Fruit fly (Drosophila melanogaster): ENCODE data around the gene Btk.

Btk gene

DNA sequence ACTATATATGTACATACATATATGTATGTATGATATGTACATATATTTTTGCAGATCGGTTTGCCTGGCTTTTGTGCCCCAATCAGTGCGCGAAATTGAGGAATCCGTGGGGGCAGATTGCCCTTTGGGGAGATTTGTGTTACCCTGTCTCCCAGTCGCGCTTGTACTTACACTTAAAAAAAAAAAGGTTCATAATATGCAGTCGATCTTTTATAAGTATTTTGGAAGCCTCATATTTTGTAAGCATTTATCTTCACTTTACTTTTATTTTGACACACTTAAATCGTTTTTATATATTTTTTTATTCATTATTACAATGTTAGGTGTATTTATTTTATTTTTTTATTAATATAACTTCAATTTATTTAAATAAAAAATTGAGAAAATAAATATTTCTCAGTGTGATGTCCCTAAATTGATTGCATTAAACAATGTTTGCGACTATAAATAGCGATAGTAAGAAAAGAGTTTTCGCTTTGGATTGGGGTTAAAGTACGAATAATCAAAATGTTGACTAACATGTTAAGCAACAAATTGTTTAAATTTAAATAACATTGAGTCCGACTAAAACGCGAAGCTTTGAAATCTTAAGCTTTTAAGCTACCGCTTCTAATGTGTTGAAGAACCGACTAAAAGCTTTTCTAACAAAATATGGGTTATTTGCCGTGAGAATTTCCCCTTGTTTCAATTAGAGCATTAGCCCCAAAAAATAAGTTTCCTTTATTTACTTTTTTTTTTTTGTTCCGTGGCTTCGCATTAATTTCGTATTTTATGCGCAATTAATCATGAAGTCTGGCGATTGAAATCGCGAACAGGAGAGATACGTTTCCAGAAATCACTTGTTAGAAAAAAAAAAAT lies 25.8 kb upstream of the Btk start:
- TF ChIP-seq phol (tag; optimal IDR thresholded peaks at IDR 0.05), result no peak
- TF ChIP-seq lbe (GFP tag; optimal IDR thresholded peaks at IDR 0.05), result no peak
- no peak for TF ChIP-seq CG4617 (GFP tag; optimal IDR thresholded peaks at IDR 0.05; ENCODE audit: borderline replicate concordance)
- TF ChIP-seq CG14965 (GFP tag; optimal IDR thresholded peaks at IDR 0.05; ENCODE audit: borderline replicate concordance), result no peak
- no peak for TF ChIP-seq sob (GFP tag; IDR thresholded peaks at IDR 0.05)
- peak; percentile 41 for TF ChIP-seq CG13424 (tag; optimal IDR thresholded peaks at IDR 0.05)
- no peak for TF ChIP-seq scrt (GFP tag; optimal IDR thresholded peaks at IDR 0.05)
- TF ChIP-seq CG17361 (GFP tag; IDR thresholded peaks at IDR 0.05), result 0 out of 3 replicates have a peak, but pooled peaks have one; percentile 14
- no peak for TF ChIP-seq en (GFP tag; optimal IDR thresholded peaks at IDR 0.05)
- no peak for TF ChIP-seq usp (GFP tag; optimal IDR thresholded peaks at IDR 0.05)
- TF ChIP-seq Med (GFP tag), result peak; percentile 48
- TF ChIP-seq CG8089 (GFP tag; optimal IDR thresholded peaks at IDR 0.05), result no peak
- TF ChIP-seq row (GFP tag; IDR thresholded peaks at IDR 0.05), result peak; percentile 40
- TF ChIP-seq abd-A (tag; optimal IDR thresholded peaks at IDR 0.05), result no peak
- TF ChIP-seq Mes4 (GFP tag; optimal IDR thresholded peaks at IDR 0.05), result no peak
- no peak for TF ChIP-seq peb (GFP tag; IDR thresholded peaks at IDR 0.05)
- no peak for TF ChIP-seq CG4282 (GFP tag; optimal IDR thresholded peaks at IDR 0.05)
- TF ChIP-seq CG4854 (GFP tag; optimal IDR thresholded peaks at IDR 0.05), result no peak
- no peak for TF ChIP-seq Dip3 (GFP tag; optimal IDR thresholded peaks at IDR 0.05)
- no peak for TF ChIP-seq Nf-YA (GFP tag; IDR thresholded peaks at IDR 0.05)
- no peak for TF ChIP-seq odd (GFP tag; optimal IDR thresholded peaks at IDR 0.05)
- TF ChIP-seq CG16813 (GFP tag; IDR thresholded peaks at IDR 0.05; ENCODE audit: partially characterized antibody), result no peak
- TF ChIP-seq CG6791 (GFP tag; IDR thresholded peaks at IDR 0.05; ENCODE audit: partially characterized antibody), result no peak
- TF ChIP-seq cas (GFP tag; IDR thresholded peaks at IDR 0.05), result no peak
- peak; percentile 32 for TF ChIP-seq CG7556 (GFP tag; optimal IDR thresholded peaks at IDR 0.05)
- no peak for TF ChIP-seq CG4820 (GFP tag; optimal IDR thresholded peaks at IDR 0.05)
- no peak for TF ChIP-seq Hr3 (GFP tag; optimal IDR thresholded peaks at IDR 0.05)
- TF ChIP-seq Scr (GFP tag; IDR thresholded peaks at IDR 0.05; ENCODE audit: partially characterized antibody), result no peak
- TF ChIP-seq CG17612 (GFP tag; IDR thresholded peaks at IDR 0.05), result no peak
- TF ChIP-seq crc (GFP tag; optimal IDR thresholded peaks at IDR 0.05), result no peak
- TF ChIP-seq tio (GFP tag; optimal IDR thresholded peaks at IDR 0.05), result no peak
- no peak for TF ChIP-seq CG42726 (GFP tag; IDR thresholded peaks at IDR 0.05; ENCODE audit: partially characterized antibody)
- TF ChIP-seq Dp (GFP tag; optimal IDR thresholded peaks at IDR 0.05), result peak; percentile 48
- TF ChIP-seq chinmo (GFP tag; IDR thresholded peaks at IDR 0.05; ENCODE audit: partially characterized antibody), result 0 out of 4 replicates have a peak, but pooled peaks have one; percentile 55
- TF ChIP-seq CG2889 (GFP tag; IDR thresholded peaks at IDR 0.05), result no peak
- no peak for TF ChIP-seq NC2α (GFP tag; optimal IDR thresholded peaks at IDR 0.05)
- peak; percentile 1 for TF ChIP-seq pita (GFP tag; optimal IDR thresholded peaks at IDR 0.05)
- TF ChIP-seq ap (GFP tag; IDR thresholded peaks at IDR 0.05), result no peak
- no peak for TF ChIP-seq luna (GFP tag; optimal IDR thresholded peaks at IDR 0.05)
- no peak for TF ChIP-seq Dfd (GFP tag; optimal IDR thresholded peaks at IDR 0.05)
- peak; percentile 42 for TF ChIP-seq CG12391 (tag; optimal IDR thresholded peaks at IDR 0.05)
- no peak for TF ChIP-seq lola (GFP tag; optimal IDR thresholded peaks at IDR 0.05)
- TF ChIP-seq tap (tag; optimal IDR thresholded peaks at IDR 0.05), result peak; percentile 1
- peak; percentile 28 for TF ChIP-seq CoRest (tag; optimal IDR thresholded peaks at IDR 0.05)
- TF ChIP-seq CG11085 (GFP tag; IDR thresholded peaks at IDR 0.05), result no peak
- TF ChIP-seq CG31441 (GFP tag; IDR thresholded peaks at IDR 0.05), result peak; percentile 51
- TF ChIP-seq ems (GFP tag; optimal IDR thresholded peaks at IDR 0.05), result no peak
- TF ChIP-seq Ssrp (tag; optimal IDR thresholded peaks at IDR 0.05), result no peak
- TF ChIP-seq Meics (GFP tag; optimal IDR thresholded peaks at IDR 0.05), result peak; percentile 13

Measured in whole organism, embryonic.